Fruit fly (Drosophila melanogaster) whole organism, embryonic: ENCODE results near the gene Cpsf5.
A peak's percentile ranks its signal among the peaks of the same experiment; 100 is the strongest.

Source experiments
- Aef1 ChIP-seq: fragments of 200-800 bp; sonication (Bioruptor generic); IDR thresholded peaks from 3 replicates; pipeline ENCODE4 v1.3.6; 2022; ENCODE audit warnings: missing biosample characterization, missing genetic modification characterization
- Atf6 ChIP-seq: fragments of 200-800 bp; sonication (Bioruptor generic); IDR thresholded peaks from 2 replicates; pipeline ENCODE4 v1.3.6; 2022; ENCODE audit warnings: missing biosample characterization, missing genetic modification characterization
- Awh ChIP-seq: fragments of 200-800 bp; sonication (Bioruptor generic); IDR thresholded peaks from 2 replicates; pipeline ENCODE4, ENCODE4 v1.3.6; 2022; ENCODE audit warnings: missing biosample characterization, missing genetic modification characterization
- Blimp-1 ChIP-seq: fragments of 200-800 bp; sonication (Bioruptor generic); optimal IDR thresholded peaks from 3 replicates; lab custom pipeline; 2018; ENCODE audit warnings: missing biosample characterization, missing genetic modification characterization, mild to moderate bottlenecking, moderate library complexity, missing genetic modification reagents
- CG12071 ChIP-seq: fragments of 200-800 bp; sonication (Bioruptor generic); optimal IDR thresholded peaks from 3 replicates; lab custom pipeline; 2018; ENCODE audit warnings: missing biosample characterization, mild to moderate bottlenecking, missing genetic modification characterization
- CG12219 ChIP-seq: fragments of 200-800 bp; sonication (Bioruptor generic); optimal IDR thresholded peaks from 3 replicates; lab custom pipeline; 2018; ENCODE audit warnings: missing biosample characterization, mild to moderate bottlenecking, missing genetic modification characterization
- CG12942 ChIP-seq: fragments of 200-800 bp; sonication (Bioruptor generic); optimal IDR thresholded peaks from 3 replicates; lab custom pipeline; 2016; ENCODE audit warnings: missing biosample characterization, missing genetic modification characterization
- CG14050 ChIP-seq: fragments of 200-800 bp; sonication (Bioruptor generic); IDR thresholded peaks from 3 replicates; pipeline ENCODE4 v1.3.6; 2022; ENCODE audit warnings: missing biosample characterization, missing genetic modification characterization
- CG1602 ChIP-seq: fragments of 200-800 bp; sonication (Bioruptor generic); optimal IDR thresholded peaks from 3 replicates; lab custom pipeline; 2016; ENCODE audit warnings: missing biosample characterization, missing genetic modification characterization
- CG17186 ChIP-seq: fragments of 200-800 bp; sonication (Bioruptor generic); optimal IDR thresholded peaks from 3 replicates; lab custom pipeline; 2017; ENCODE audit warnings: missing biosample characterization, missing genetic modification reagents, missing genetic modification characterization
- CG17912 ChIP-seq: fragments of 200-800 bp; sonication (Bioruptor generic); optimal IDR thresholded peaks from 2 replicates; lab custom pipeline; 2018; ENCODE audit warnings: missing biosample characterization, mild to moderate bottlenecking, missing genetic modification characterization
- CG30020 ChIP-seq: fragments of 200-800 bp; optimal IDR thresholded peaks from 2 replicates; lab custom pipeline; 2019; ENCODE audit warnings: missing biosample characterization, mild to moderate bottlenecking, missing genetic modification characterization, moderate library complexity
- CG3281 ChIP-seq: fragments of 200-800 bp; sonication (Bioruptor generic); optimal IDR thresholded peaks from 3 replicates; lab custom pipeline; 2017; ENCODE audit warnings: missing biosample characterization, mild to moderate bottlenecking, missing genetic modification characterization
- CG33557 ChIP-seq: fragments of 200-800 bp; sonication (Bioruptor generic); optimal IDR thresholded peaks from 2 replicates; lab custom pipeline; 2019; ENCODE audit warnings: missing biosample characterization, mild to moderate bottlenecking, missing genetic modification characterization, moderate library complexity
- CG34376 ChIP-seq: fragments of 200-800 bp; sonication (Bioruptor generic); optimal IDR thresholded peaks from 2 replicates; lab custom pipeline; 2018; ENCODE audit warnings: missing biosample characterization, mild to moderate bottlenecking, missing genetic modification characterization
- CG4404 ChIP-seq: fragments of 200-800 bp; sonication (Bioruptor generic); IDR thresholded peaks from 2 replicates; pipeline ENCODE4 v1.3.6; 2022; ENCODE audit warnings: missing biosample characterization, missing genetic modification characterization
- CG4820 ChIP-seq: fragments of 200-800 bp; sonication (Bioruptor generic); optimal IDR thresholded peaks from 3 replicates; lab custom pipeline; 2016; ENCODE audit warnings: missing biosample characterization, missing genetic modification characterization
- CG7786 ChIP-seq: fragments of 200-800 bp; sonication (Bioruptor generic); optimal IDR thresholded peaks from 2 replicates; lab custom pipeline; 2016; ENCODE audit warnings: missing biosample characterization, missing genetic modification characterization
- CG8388 ChIP-seq: fragments of 200-800 bp; sonication (Bioruptor generic); optimal IDR thresholded peaks from 2 replicates; lab custom pipeline; 2019; ENCODE audit warnings: missing biosample characterization, mild to moderate bottlenecking, missing genetic modification characterization, moderate library complexity
- CG8478 ChIP-seq: fragments of >200 bp; optimal IDR thresholded peaks from 2 replicates; lab custom pipeline; 2018
- CG9817 ChIP-seq: fragments of 200-800 bp; sonication (Bioruptor generic); optimal IDR thresholded peaks from 2 replicates; lab custom pipeline; 2018; ENCODE audit warnings: missing biosample characterization, mild to moderate bottlenecking, missing genetic modification characterization, moderate library complexity
- Dref ChIP-seq: fragments of 200-800 bp; sonication (Bioruptor generic); IDR thresholded peaks from 2 replicates; pipeline ENCODE4 v1.3.6; 2022; ENCODE audit warnings: missing biosample characterization, missing genetic modification characterization
- HmgZ ChIP-seq: fragments of 200-800 bp; sonication (Bioruptor generic); optimal IDR thresholded peaks from 2 replicates; lab custom pipeline; 2018; ENCODE audit warnings: missing biosample characterization, mild to moderate bottlenecking, missing genetic modification characterization
- Hmr ChIP-seq: fragments of 200-800 bp; sonication (Bioruptor generic); optimal IDR thresholded peaks from 3 replicates; lab custom pipeline; 2017; ENCODE audit warnings: mild to moderate bottlenecking, missing biosample characterization, missing genetic modification reagents, missing genetic modification characterization
- Hr51 ChIP-seq, 2 experiments: fragments of 200-800 bp; sonication (Bioruptor generic); optimal IDR thresholded peaks; 2 replicates in 1 of 2; 3 replicates in 1 of 2; lab custom pipeline; 2016 to 2018; ENCODE audit warnings: missing biosample characterization in 2 of 2, missing genetic modification characterization in 2 of 2, mild to moderate bottlenecking in 1 of 2, moderate library complexity in 1 of 2
- Meics ChIP-seq: fragments of 200-800 bp; sonication (Bioruptor generic); optimal IDR thresholded peaks from 2 replicates; lab custom pipeline; 2017; ENCODE audit warnings: missing biosample characterization, mild to moderate bottlenecking, missing genetic modification characterization
- Myb ChIP-seq: fragments of 200-800 bp; sonication (Bioruptor generic); optimal IDR thresholded peaks from 2 replicates; lab custom pipeline; 2016; ENCODE audit warnings: missing biosample characterization, missing genetic modification characterization
- Nf-YA ChIP-seq: fragments of 200-800 bp; sonication (Bioruptor generic); IDR thresholded peaks from 2 replicates; pipeline ENCODE4 v1.3.6; 2022; ENCODE audit warnings: missing biosample characterization, missing genetic modification characterization
- Oli ChIP-seq: fragments of 200-800 bp; sonication (Bioruptor generic); optimal IDR thresholded peaks from 2 replicates; lab custom pipeline; 2018; ENCODE audit warnings: missing biosample characterization, mild to moderate bottlenecking, missing genetic modification characterization, moderate library complexity
- Ptx1 ChIP-seq: fragments of 200-800 bp; sonication (Bioruptor generic); IDR thresholded peaks from 2 replicates; pipeline ENCODE4 v1.3.6; 2022; ENCODE audit warnings: missing biosample characterization, missing genetic modification characterization
- ash1 ChIP-seq: fragments of 200-800 bp; sonication (Bioruptor generic); optimal IDR thresholded peaks from 2 replicates; lab custom pipeline; 2018; ENCODE audit warnings: missing biosample characterization, mild to moderate bottlenecking, missing genetic modification characterization
- bigmax ChIP-seq: fragments of 200-800 bp; sonication (Bioruptor generic); optimal IDR thresholded peaks from 2 replicates; lab custom pipeline; 2018; ENCODE audit warnings: missing biosample characterization, mild to moderate bottlenecking, missing genetic modification characterization
- bsh ChIP-seq, 2 experiments: fragments of 200-800 bp; sonication (Bioruptor generic); optimal IDR thresholded peaks; 2 replicates each; lab custom pipeline; 2017 to 2018; ENCODE audit warnings: mild to moderate bottlenecking in 2 of 2, missing biosample characterization in 2 of 2, missing genetic modification characterization in 2 of 2, moderate library complexity in 1 of 2
- cato ChIP-seq: fragments of 200-800 bp; sonication (Bioruptor generic); optimal IDR thresholded peaks from 2 replicates; lab custom pipeline; 2016; ENCODE audit warnings: missing biosample characterization, missing genetic modification characterization, borderline replicate concordance
- dimm ChIP-seq: fragments of 200-800 bp; sonication (Bioruptor generic); IDR thresholded peaks from 2 replicates; pipeline ENCODE4 v1.3.6; 2022; ENCODE audit warnings: missing biosample characterization, missing genetic modification characterization
- gem ChIP-seq: fragments of 200-800 bp; sonication (Bioruptor generic); optimal IDR thresholded peaks from 2 replicates; lab custom pipeline; 2019; ENCODE audit warnings: missing biosample characterization, mild to moderate bottlenecking, missing genetic modification characterization, moderate library complexity
- inv ChIP-seq: fragments of 200-800 bp; sonication (Bioruptor generic); IDR thresholded peaks from 2 replicates; pipeline ENCODE4 v1.3.6; 2022; ENCODE audit warnings: missing biosample characterization, missing genetic modification characterization; ENCODE audit not compliant: partially characterized antibody
- lbe ChIP-seq: fragments of 200-800 bp; sonication (Bioruptor generic); optimal IDR thresholded peaks from 2 replicates; lab custom pipeline; 2016; ENCODE audit warnings: missing biosample characterization, mild to moderate bottlenecking, missing genetic modification characterization
- lilli ChIP-seq: fragments of 200-800 bp; sonication (Bioruptor generic); optimal IDR thresholded peaks from 3 replicates; lab custom pipeline; 2016; ENCODE audit warnings: missing biosample characterization, missing genetic modification characterization
- lmd ChIP-seq: fragments of 200-800 bp; sonication (Bioruptor generic); IDR thresholded peaks from 2 replicates; pipeline ENCODE4 v1.3.6; 2022; ENCODE audit warnings: missing biosample characterization, missing genetic modification characterization
- otp ChIP-seq: fragments of 200-800 bp; sonication (Bioruptor generic); IDR thresholded peaks from 3 replicates; pipeline ENCODE4, ENCODE4 v1.3.6; 2022; ENCODE audit warnings: missing biosample characterization, missing genetic modification characterization
- pb ChIP-seq: fragments of 200-800 bp; sonication (Bioruptor generic); optimal IDR thresholded peaks from 3 replicates; lab custom pipeline; 2016; ENCODE audit warnings: missing biosample characterization, missing genetic modification characterization
- prd ChIP-seq, 3 experiments: fragments of >200 bp in 2 of 3; fragments of 200-800 bp in 1 of 3; sonication (Bioruptor generic) in 1 of 3; optimal IDR thresholded peaks in 2 of 3; IDR thresholded peaks in 1 of 3; 2 replicates in 2 of 3; 3 replicates in 1 of 3; pipeline versions ENCODE4 v1.3.6 to Lab custom; 2017 to 2022; ENCODE audit warnings: missing biosample characterization in 1 of 3, missing genetic modification characterization in 1 of 3
- so ChIP-seq: fragments of 200-800 bp; sonication (Bioruptor generic); IDR thresholded peaks from 3 replicates; pipeline ENCODE4 v1.3.6; 2022; ENCODE audit warnings: missing biosample characterization, missing genetic modification characterization
- sug ChIP-seq: fragments of 200-800 bp; optimal IDR thresholded peaks from 2 replicates; lab custom pipeline; 2019; ENCODE audit warnings: missing biosample characterization, mild to moderate bottlenecking, missing genetic modification characterization, moderate library complexity
- tna ChIP-seq: fragments of 200-800 bp; sonication (Bioruptor generic); IDR thresholded peaks from 2 replicates; pipeline ENCODE4 v1.3.6; 2022; ENCODE audit warnings: missing biosample characterization, missing genetic modification characterization; ENCODE audit not compliant: partially characterized antibody
- trem ChIP-seq: fragments of 200-800 bp; optimal IDR thresholded peaks from 3 replicates; lab custom pipeline; 2019; ENCODE audit warnings: missing biosample characterization, mild to moderate bottlenecking, missing genetic modification characterization, moderate library complexity
- zen ChIP-seq: fragments of 200-800 bp; sonication (Bioruptor generic); optimal IDR thresholded peaks from 3 replicates; lab custom pipeline; 2018; ENCODE audit warnings: missing biosample characterization, mild to moderate bottlenecking, missing genetic modification characterization, moderate library complexity

The Cpsf5 gene

DNA sequence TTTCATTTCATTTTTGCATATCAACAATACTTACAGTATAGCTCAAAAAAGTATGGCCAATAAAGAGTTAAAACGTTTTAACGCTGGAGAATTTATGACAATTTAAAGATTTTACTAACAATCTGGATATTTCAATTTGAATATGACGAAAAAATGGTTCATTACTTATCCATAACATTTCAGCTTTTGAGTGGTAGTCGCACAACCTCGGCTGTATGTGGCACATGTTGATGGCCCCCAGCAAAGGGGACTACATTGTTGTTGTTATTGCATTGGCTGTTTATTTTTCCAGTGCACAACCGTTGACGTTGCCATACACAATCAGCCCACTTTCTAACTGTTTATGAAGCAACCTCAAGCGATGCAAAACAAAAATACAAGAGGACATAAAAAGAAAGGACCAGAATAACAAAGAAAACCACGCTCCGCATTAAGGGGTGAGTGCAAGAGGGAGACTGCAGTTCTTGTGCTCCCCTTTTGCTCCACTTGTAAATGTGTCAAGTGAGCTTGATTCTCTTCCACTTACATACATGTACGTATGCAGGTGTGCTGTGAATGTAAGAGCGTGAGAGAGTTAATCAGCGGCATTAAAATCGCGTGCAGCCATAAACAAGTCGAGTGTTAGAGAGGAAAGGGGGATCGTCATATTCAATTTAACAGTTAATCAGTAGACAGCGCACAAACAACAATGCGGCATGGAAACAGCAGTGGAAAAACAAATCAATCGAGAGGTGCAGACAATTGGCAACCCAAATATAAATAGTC is 9.4 kb downstream of the Cpsf5 start:
- TF ChIP-seq Dref (no peak), Myb (no peak), Nf-YA (GFP tag; lab: Robert Waterston, UW) (peak; percentile 43; the same call in 1 of the 2 replicates), Blimp-1 (peak; percentile 49), CG4404 (no peak), CG12942 (peak; percentile 4), Ptx1 (GFP tag; lab: Robert Waterston, UW) (peak; percentile 65), CG9817 (tag; lab: Kevin White, UChicago) (peak; percentile 15), so (GFP tag; lab: Robert Waterston, UW) (peak; percentile 68; the same call in 1 of the 3 replicates), CG12219 (GFP tag; lab: Kevin White, UChicago) (peak; percentile 22), CG34376 (GFP tag; lab: Kevin White, UChicago) (no peak), prd (optimal IDR thresholded peaks at IDR 0.05; lab: Kevin White, UChicago) (no peak), prd (GFP tag; IDR thresholded peaks at IDR 0.05; lab: Robert Waterston, UW) (peak; percentile 56; the same call in 2 of the 3 replicates), zen (tag; lab: Kevin White, UChicago) (no peak), lmd (peak; percentile 41; the same call in 1 of the 2 replicates), CG4820 (GFP tag; lab: Kevin White, UChicago) (no peak), CG12071 (GFP tag; lab: Kevin White, UChicago) (no peak), CG33557 (GFP tag; lab: Kevin White, UChicago) (no peak), Hr51 (GFP tag; optimal IDR thresholded peaks at IDR 0.05; lab: Kevin White, UChicago) (peak in 1 of 2 experiments; percentile 75), inv (no peak), trem (tag; lab: Kevin White, UChicago) (no peak), otp (GFP tag; lab: Robert Waterston, UW) (no peak), CG14050 (peak; percentile 24; the same call in 2 of the 3 replicates), cato (GFP tag; lab: Kevin White, UChicago) (no peak), Oli (peak; percentile 62), CG17186 (GFP tag; lab: Kevin White, UChicago) (no peak), Aef1 (GFP tag; lab: Robert Waterston, UW) (no peak), CG7786 (peak; percentile 12), Hmr (GFP tag; lab: Kevin White, UChicago) (peak; percentile 9), tna (no peak), CG17912 (GFP tag; lab: Kevin White, UChicago) (no peak), CG30020 (tag; lab: Kevin White, UChicago) (no peak), pb (GFP tag; lab: Kevin White, UChicago) (no peak), HmgZ (tag; lab: Kevin White, UChicago) (no peak), CG1602 (GFP tag; lab: Kevin White, UChicago) (no peak), ash1 (no peak), Meics (GFP tag; lab: Kevin White, UChicago) (peak; percentile 30), dimm (no peak), CG8388 (GFP tag; lab: Kevin White, UChicago) (peak; percentile 56), Awh (GFP tag; lab: Robert Waterston, UW) (peak; percentile 68), CG8478 (lab: Kevin White, UChicago) (no peak), sug (tag; lab: Kevin White, UChicago) (peak; percentile 90), CG3281 (GFP tag; lab: Kevin White, UChicago) (peak; percentile 25), lilli (GFP tag; lab: Kevin White, UChicago) (peak; percentile 18), bsh (GFP tag; optimal IDR thresholded peaks at IDR 0.05; lab: Kevin White, UChicago) (peak; percentile 50 to 86), Atf6 (GFP tag; lab: Robert Waterston, UW) (peak; percentile 69), gem (tag; lab: Kevin White, UChicago) (peak; percentile 72), bigmax (GFP tag; lab: Kevin White, UChicago) (no peak), lbe (GFP tag; lab: Kevin White, UChicago) (peak; percentile 92)
